Worm (Caenorhabditis elegans): ENCODE measurements around the gene btb-12.
A peak's percentile ranks its signal among the peaks of the same experiment; 100 is the strongest.
"Not testable (repeated sequence)": the region's sequence is repeated elsewhere in the genome, so short reads cannot be mapped to it uniquely, and the experiment has no call there.

btb-12 gene

ce11 chrII:1627783-1628182 lies 27.2 kb upstream of the btb-12 start, which contains the start of gene C08E3.15:
TSS of gene C08E3.15 (minus strand) at chrII:1627883.
- TF ChIP-seq sem-4, lin-11, nhr-6 (tag; optimal IDR thresholded peaks at IDR 0.05): not testable (repeated sequence)

- not testable (repeated sequence) for TF ChIP-seq F13H6.1 (tag; optimal IDR thresholded peaks at IDR 0.05); unc-62 (GFP tag; optimal IDR thresholded peaks at IDR 0.05); nhr-77 (tag; optimal IDR thresholded peaks at IDR 0.05)
Observed at ce11 chrII:1632216-1632615, 22.8 kb upstream of the btb-12 start, which contains the start of gene C08E3.13. TSS of gene C08E3.13 (minus strand) at chrII:1632316.

ce11 chrII:1633490-1633889 lies 21.5 kb upstream of the btb-12 start, which contains the start of gene C08E3.1:
TSS of gene C08E3.1 (plus strand) at chrII:1633790.
- not testable (repeated sequence) for TF ChIP-seq aly-2, ZK546.5, sem-4 (tag; optimal IDR thresholded peaks at IDR 0.05)

- TF ChIP-seq fos-1 (tag; optimal IDR thresholded peaks at IDR 0.05) = peak; percentile 41
- no peak for TF ChIP-seq sma-9 (GFP tag; optimal IDR thresholded peaks at IDR 0.05)
- TF ChIP-seq sma-9 (tag; optimal IDR thresholded peaks at IDR 0.05) = no peak
- TF ChIP-seq dmd-4 (tag; optimal IDR thresholded peaks at IDR 0.05) = no peak
- no peak for TF ChIP-seq lsy-2 (tag; optimal IDR thresholded peaks at IDR 0.05)
- TF ChIP-seq lin-39 (tag; optimal IDR thresholded peaks at IDR 0.05) = no peak
Observed at ce11 chrII:1635969-1636368, 19.0 kb upstream of the btb-12 start.

ce11 chrII:1636392-1636791 lies 18.6 kb upstream of the btb-12 start, which contains the start of gene srg-20:
TSS of gene srg-20 (plus strand) at chrII:1636692.
- TF ChIP-seq crh-2, skn-1, alr-1 (tag; optimal IDR thresholded peaks at IDR 0.05): not testable (repeated sequence)

- TF ChIP-seq fos-1 (tag; optimal IDR thresholded peaks at IDR 0.05) (no peak), lin-39 (tag; optimal IDR thresholded peaks at IDR 0.05) (no peak), ceh-82 (tag; optimal IDR thresholded peaks at IDR 0.05) (no peak), elt-1 (tag; optimal IDR thresholded peaks at IDR 0.05) (no peak), mab-5 (tag; optimal IDR thresholded peaks at IDR 0.05) (no peak), nhr-129 (tag; optimal IDR thresholded peaks at IDR 0.05) (no peak), peb-1 (tag; optimal IDR thresholded peaks at IDR 0.05) (no peak), ceh-16 (tag; optimal IDR thresholded peaks at IDR 0.05) (no peak), ztf-1 (GFP tag; conservative IDR thresholded peaks at IDR 0.05) (no peak), C34F6.9 (tag; optimal IDR thresholded peaks at IDR 0.05) (no peak), sem-4 (tag; optimal IDR thresholded peaks at IDR 0.05) (no peak), ZK546.5 (tag; optimal IDR thresholded peaks at IDR 0.05) (no peak)
Observed at ce11 chrII:1640496-1640895, 14.5 kb upstream of the btb-12 start, which contains the start of gene srh-72. TSS of gene srh-72 (minus strand) at chrII:1640596.

ce11 chrII:1644777-1645348 lies 10.2 kb upstream of the btb-12 start, which contains the start of gene ZC204.6:
TSS of gene ZC204.6 (minus strand) at chrII:1644827.
- no peak for TF ChIP-seq mab-5 (tag; optimal IDR thresholded peaks at IDR 0.05)
- no peak for TF ChIP-seq ztf-4 (tag; optimal IDR thresholded peaks at IDR 0.05)
- no peak for TF ChIP-seq fos-1 (tag; optimal IDR thresholded peaks at IDR 0.05)
- no peak for TF ChIP-seq sma-3 (GFP tag; optimal IDR thresholded peaks at IDR 0.05)
- TF ChIP-seq nhr-10 (tag; optimal IDR thresholded peaks at IDR 0.05) = no peak

ce11 chrII:1646199-1646598 lies 8.8 kb upstream of the btb-12 start, which contains the start of gene ZC204.17:
TSS of gene ZC204.17 (minus strand) at chrII:1646299.
- TF ChIP-seq zag-1 (tag; optimal IDR thresholded peaks at IDR 0.05) (no peak), lin-13 (GFP tag; optimal IDR thresholded peaks at IDR 0.05) (no peak), nhr-129 (tag; optimal IDR thresholded peaks at IDR 0.05) (no peak), peb-1 (tag; optimal IDR thresholded peaks at IDR 0.05) (no peak), egl-27 (tag; optimal IDR thresholded peaks at IDR 0.05) (no peak)
